Fruit fly (Drosophila melanogaster): ENCODE data around the gene TM9SF4.

TM9SF4 gene

dm6 chr2L:13780109-13780947 is 33.6 kb downstream of the TM9SF4 start, which contains the start of the genes CG9008 and p38b (continued):
- TF ChIP-seq CG18619 (GFP tag; optimal IDR thresholded peaks at IDR 0.05) (peak; percentile 90), psq (GFP tag; optimal IDR thresholded peaks at IDR 0.05) (peak; percentile 49), Ada2b (GFP tag; IDR thresholded peaks at IDR 0.05) (peak; percentile 32; the same call in 1 of the 2 replicates), CG16815 (GFP tag; optimal IDR thresholded peaks at IDR 0.05) (peak; percentile 63), gfzf (GFP tag; optimal IDR thresholded peaks at IDR 0.05) (peak; percentile 58), amos (GFP tag; IDR thresholded peaks at IDR 0.05; ENCODE audit: partially characterized antibody) (peak; percentile 52; the same call in 1 of the 2 replicates), gcm2 (GFP tag; optimal IDR thresholded peaks at IDR 0.05) (peak; percentile 6), fru (optimal IDR thresholded peaks at IDR 0.05) (no peak), CG16813 (GFP tag; IDR thresholded peaks at IDR 0.05; ENCODE audit: partially characterized antibody) (peak; percentile 25; the same call in 1 of the 3 replicates), wek (GFP tag; optimal IDR thresholded peaks at IDR 0.05) (peak; percentile 52), yki (optimal IDR thresholded peaks at IDR 0.05) (no peak), ham (GFP tag; IDR thresholded peaks at IDR 0.05) (0 out of 2 replicates have a peak, but pooled peaks have one; percentile 8), CG17568 (GFP tag; optimal IDR thresholded peaks at IDR 0.05) (no peak), CG17359 (tag; optimal IDR thresholded peaks at IDR 0.05) (peak; percentile 69), CG42726 (GFP tag; IDR thresholded peaks at IDR 0.05; ENCODE audit: partially characterized antibody) (0 out of 2 replicates have a peak, but pooled peaks have one; percentile 50), phol (tag; optimal IDR thresholded peaks at IDR 0.05) (peak; percentile 88), NfI (GFP tag; optimal IDR thresholded peaks at IDR 0.05) (peak; percentile 71), Opbp (GFP tag; IDR thresholded peaks at IDR 0.05; ENCODE audit: partially characterized antibody) (peak; percentile 49; the same call in 1 of the 3 replicates), cwo (GFP tag; optimal IDR thresholded peaks at IDR 0.05) (peak; percentile 80), disco-r (GFP tag; optimal IDR thresholded peaks at IDR 0.05) (no peak), CG3281 (GFP tag; optimal IDR thresholded peaks at IDR 0.05) (peak; percentile 89), CG18476 (GFP tag; optimal IDR thresholded peaks at IDR 0.05) (peak; percentile 72), Oli (tag; optimal IDR thresholded peaks at IDR 0.05) (peak; percentile 87), tgo (GFP tag; IDR thresholded peaks at IDR 0.05) (peak; percentile 57; the same call in 2 of the 3 replicates), jigr1 (GFP tag; IDR thresholded peaks at IDR 0.05) (no peak), CG2202 (tag; optimal IDR thresholded peaks at IDR 0.05) (peak; percentile 12), CG31441 (GFP tag; IDR thresholded peaks at IDR 0.05) (peak; percentile 92), CG34376 (GFP tag; optimal IDR thresholded peaks at IDR 0.05) (peak; percentile 41), CG15269 (tag; optimal IDR thresholded peaks at IDR 0.05) (peak; percentile 87), CG9797 (GFP tag; optimal IDR thresholded peaks at IDR 0.05) (peak; percentile 8), ssp (GFP tag; IDR thresholded peaks at IDR 0.05) (peak; percentile 63), Atf6 (GFP tag; IDR thresholded peaks at IDR 0.05) (peak; percentile 66), CG13775 (GFP tag; optimal IDR thresholded peaks at IDR 0.05) (peak; percentile 78), CG9817 (tag; optimal IDR thresholded peaks at IDR 0.05) (peak; percentile 71), CG14050 (GFP tag; IDR thresholded peaks at IDR 0.05) (no peak; the same call in 2 of the 3 replicates), Nf-YA (GFP tag; IDR thresholded peaks at IDR 0.05) (0 out of 2 replicates have a peak, but pooled peaks have one; percentile 10), HLHmδ (GFP tag; optimal IDR thresholded peaks at IDR 0.05) (peak; percentile 19), CG9609 (GFP tag; optimal IDR thresholded peaks at IDR 0.05) (no peak), CG12236 (GFP tag; optimal IDR thresholded peaks at IDR 0.05) (no peak), lbe (GFP tag; optimal IDR thresholded peaks at IDR 0.05) (peak; percentile 52), CG17328 (GFP tag; IDR thresholded peaks at IDR 0.05) (peak; percentile 22; the same call in 1 of the 2 replicates), Ravus (GFP tag; IDR thresholded peaks at IDR 0.05) (no peak), sisA (GFP tag; IDR thresholded peaks at IDR 0.05) (peak; percentile 55; the same call in 1 of the 2 replicates), CG15479 (GFP tag; optimal IDR thresholded peaks at IDR 0.05) (no peak), CG10654 (GFP tag; optimal IDR thresholded peaks at IDR 0.05) (peak; percentile 46), grau (tag; optimal IDR thresholded peaks at IDR 0.05) (peak; percentile 90), CG34422 (GFP tag; IDR thresholded peaks at IDR 0.05) (peak; percentile 20; the same call in 2 of the 3 replicates), CG15011 (GFP tag; optimal IDR thresholded peaks at IDR 0.05) (no peak)
